Fruit fly (Drosophila melanogaster): ENCODE measurements around the gene CG10068.

Gene CG10068

DNA sequence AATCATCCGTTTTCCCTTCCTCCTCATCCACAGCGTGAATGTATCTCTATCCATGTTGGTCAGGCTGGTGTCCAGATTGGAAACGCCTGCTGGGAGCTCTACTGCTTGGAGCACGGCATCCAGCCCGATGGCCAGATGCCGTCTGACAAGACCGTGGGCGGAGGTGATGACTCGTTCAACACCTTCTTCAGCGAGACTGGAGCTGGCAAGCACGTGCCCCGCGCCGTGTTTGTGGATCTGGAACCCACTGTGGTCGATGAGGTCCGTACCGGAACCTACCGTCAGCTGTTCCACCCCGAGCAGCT, 40.7 kb downstream of the CG10068 start:
- TF ChIP-seq CG8478 (optimal IDR thresholded peaks at IDR 0.05) (no peak), usp (GFP tag; optimal IDR thresholded peaks at IDR 0.05) (no peak), Dll (optimal IDR thresholded peaks at IDR 0.05) (no peak), psq (optimal IDR thresholded peaks at IDR 0.05) (no peak), pan (optimal IDR thresholded peaks at IDR 0.05) (no peak), EcR (GFP tag; optimal IDR thresholded peaks at IDR 0.05) (no peak)

DNA sequence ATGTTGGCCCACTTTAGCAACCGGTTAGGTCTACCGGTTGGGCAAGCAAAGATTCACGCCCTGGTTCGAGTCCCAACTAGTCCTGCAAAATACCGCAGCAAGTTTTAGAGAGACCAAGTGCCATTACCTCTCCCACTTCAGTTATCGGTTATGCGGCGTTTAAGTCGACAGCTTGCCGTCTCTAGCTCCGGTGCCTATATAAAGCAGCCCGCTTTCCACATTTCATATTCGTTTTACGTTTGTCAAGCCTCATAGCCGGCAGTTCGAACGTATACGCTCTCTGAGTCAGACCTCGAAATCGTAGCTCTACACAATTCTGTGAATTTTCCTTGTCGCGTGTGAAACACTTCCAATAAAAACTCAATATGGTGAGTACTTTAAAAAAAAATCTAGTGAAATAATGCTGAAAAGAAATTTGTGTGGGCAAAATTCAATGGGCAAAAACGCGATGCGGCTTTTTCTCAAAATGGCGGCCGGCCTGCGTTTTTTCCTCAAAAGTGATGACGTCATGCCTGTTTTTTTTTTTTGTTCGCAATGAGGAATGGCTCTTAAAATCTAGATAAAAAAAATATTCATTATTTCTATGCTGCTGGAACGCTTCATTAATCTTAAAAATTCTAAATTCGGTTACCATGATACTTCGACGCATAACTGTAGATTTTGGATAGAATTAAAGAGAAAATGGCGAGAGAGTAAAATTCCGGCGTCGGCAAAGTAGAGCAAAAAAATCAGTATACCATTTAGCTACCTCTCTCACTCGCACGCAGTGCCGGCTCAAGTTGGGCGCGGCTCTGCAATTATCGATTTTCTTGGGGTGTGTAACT, 41.2 kb downstream of the CG10068 start, which contains the start of gene alphaTub84B:
alphaTub84B (plus strand) TSS at position 223 of the 824 bp plus-strand sequence.
- TF ChIP-seq usp (GFP tag; optimal IDR thresholded peaks at IDR 0.05) (no peak), Dll (optimal IDR thresholded peaks at IDR 0.05) (no peak), EcR (GFP tag; optimal IDR thresholded peaks at IDR 0.05) (no peak), psq (optimal IDR thresholded peaks at IDR 0.05) (no peak), pan (optimal IDR thresholded peaks at IDR 0.05) (no peak), CG8478 (optimal IDR thresholded peaks at IDR 0.05) (no peak)

DNA sequence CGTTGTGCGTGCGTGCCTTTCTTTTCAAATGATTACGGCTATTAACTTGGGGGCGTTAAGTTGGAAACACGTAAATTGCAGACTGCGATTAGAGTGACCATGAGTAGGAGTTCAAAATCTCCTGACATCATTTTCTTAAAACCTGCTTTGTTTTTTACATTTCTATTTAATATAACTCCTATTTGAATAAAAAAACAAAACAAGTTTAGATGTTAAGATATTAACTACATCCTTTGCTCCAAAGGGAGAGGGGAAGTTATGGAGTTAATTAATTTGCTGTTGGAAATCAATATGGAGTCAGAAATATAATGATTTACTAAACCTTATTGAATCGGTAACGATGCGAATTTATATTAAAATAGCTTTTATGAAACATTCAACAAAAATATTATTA, 41.8 kb downstream of the CG10068 start, which contains the start of gene Tailor:
Tailor (minus strand) TSS at position 101 of the 394 bp plus-strand sequence.
- TF ChIP-seq Dll (optimal IDR thresholded peaks at IDR 0.05) (no peak), CG8478 (optimal IDR thresholded peaks at IDR 0.05) (no peak), psq (optimal IDR thresholded peaks at IDR 0.05) (no peak), EcR (GFP tag; optimal IDR thresholded peaks at IDR 0.05) (no peak), pan (optimal IDR thresholded peaks at IDR 0.05) (no peak), usp (GFP tag; optimal IDR thresholded peaks at IDR 0.05) (no peak)

DNA sequence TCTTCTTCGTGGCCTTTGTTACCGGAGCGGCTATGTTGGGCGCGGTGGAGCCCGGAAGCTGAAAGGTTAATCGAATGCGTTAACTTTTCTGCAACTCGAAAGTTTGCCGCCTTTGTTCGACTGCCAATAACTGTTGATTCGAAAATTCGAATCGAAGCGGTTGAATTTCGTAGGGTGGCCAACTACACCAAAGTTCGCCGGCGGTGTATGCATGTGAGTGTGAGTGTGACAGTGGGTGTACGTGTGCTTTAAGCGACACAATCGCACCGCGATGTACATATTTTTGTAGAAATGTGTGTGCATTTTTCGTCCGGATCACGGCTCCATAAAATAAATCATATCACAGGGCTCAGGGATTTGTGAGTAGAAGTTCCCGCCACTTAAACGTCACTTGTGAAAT, 42.4 kb downstream of the CG10068 start:
- TF ChIP-seq psq (optimal IDR thresholded peaks at IDR 0.05) (no peak), EcR (GFP tag; optimal IDR thresholded peaks at IDR 0.05) (no peak), usp (GFP tag; optimal IDR thresholded peaks at IDR 0.05) (no peak), CG8478 (optimal IDR thresholded peaks at IDR 0.05) (no peak), Dll (optimal IDR thresholded peaks at IDR 0.05) (no peak), pan (optimal IDR thresholded peaks at IDR 0.05) (no peak)

DNA sequence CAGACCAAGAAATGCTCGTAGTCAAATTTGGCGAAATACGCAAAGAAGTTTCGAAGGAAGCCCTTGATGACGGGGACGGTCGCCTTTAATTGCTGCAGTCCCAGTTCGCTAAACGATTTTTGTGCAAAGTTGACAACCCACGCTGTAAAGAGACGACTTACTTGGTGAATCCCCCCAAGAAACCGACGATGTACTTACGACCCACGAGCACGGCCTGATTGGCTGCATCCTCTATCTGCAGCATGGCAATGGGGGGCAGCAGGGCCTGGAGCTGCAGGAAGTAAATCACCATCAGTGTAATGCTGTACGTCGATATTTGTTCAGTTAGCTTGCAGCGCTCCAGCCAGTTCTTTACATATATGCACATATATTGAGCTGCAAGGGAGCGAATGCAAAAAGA, 44.1 kb downstream of the CG10068 start:
- TF ChIP-seq psq (optimal IDR thresholded peaks at IDR 0.05) (no peak), pan (optimal IDR thresholded peaks at IDR 0.05) (no peak), usp (GFP tag; optimal IDR thresholded peaks at IDR 0.05) (no peak), EcR (GFP tag; optimal IDR thresholded peaks at IDR 0.05) (no peak), Dll (optimal IDR thresholded peaks at IDR 0.05) (no peak), CG8478 (optimal IDR thresholded peaks at IDR 0.05) (no peak)

DNA sequence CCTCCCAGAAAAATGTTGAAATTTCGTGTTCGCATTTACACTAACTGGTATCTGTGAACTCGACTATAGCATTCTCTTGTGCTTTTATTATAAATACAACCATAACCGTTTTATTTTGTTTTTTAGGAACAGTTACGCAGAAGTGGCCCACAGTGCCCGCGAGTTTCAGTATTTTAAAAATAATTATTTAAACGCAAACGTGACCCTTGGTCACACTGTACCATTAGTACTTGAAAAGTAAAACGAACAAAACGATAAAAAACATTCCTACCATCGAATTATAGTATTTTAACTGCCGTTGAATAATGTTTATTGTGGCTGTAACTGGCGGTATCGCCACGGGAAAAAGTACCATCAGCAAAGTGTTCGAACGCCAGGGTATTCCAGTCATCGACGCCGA, 45.9 kb downstream of the CG10068 start, which contains the start of gene Dpck:
Dpck (plus strand) TSS at position 211 of the 400 bp plus-strand sequence.
- TF ChIP-seq EcR (GFP tag; optimal IDR thresholded peaks at IDR 0.05) (no peak), pan (optimal IDR thresholded peaks at IDR 0.05) (no peak), usp (GFP tag; optimal IDR thresholded peaks at IDR 0.05) (no peak), psq (optimal IDR thresholded peaks at IDR 0.05) (no peak)

DNA sequence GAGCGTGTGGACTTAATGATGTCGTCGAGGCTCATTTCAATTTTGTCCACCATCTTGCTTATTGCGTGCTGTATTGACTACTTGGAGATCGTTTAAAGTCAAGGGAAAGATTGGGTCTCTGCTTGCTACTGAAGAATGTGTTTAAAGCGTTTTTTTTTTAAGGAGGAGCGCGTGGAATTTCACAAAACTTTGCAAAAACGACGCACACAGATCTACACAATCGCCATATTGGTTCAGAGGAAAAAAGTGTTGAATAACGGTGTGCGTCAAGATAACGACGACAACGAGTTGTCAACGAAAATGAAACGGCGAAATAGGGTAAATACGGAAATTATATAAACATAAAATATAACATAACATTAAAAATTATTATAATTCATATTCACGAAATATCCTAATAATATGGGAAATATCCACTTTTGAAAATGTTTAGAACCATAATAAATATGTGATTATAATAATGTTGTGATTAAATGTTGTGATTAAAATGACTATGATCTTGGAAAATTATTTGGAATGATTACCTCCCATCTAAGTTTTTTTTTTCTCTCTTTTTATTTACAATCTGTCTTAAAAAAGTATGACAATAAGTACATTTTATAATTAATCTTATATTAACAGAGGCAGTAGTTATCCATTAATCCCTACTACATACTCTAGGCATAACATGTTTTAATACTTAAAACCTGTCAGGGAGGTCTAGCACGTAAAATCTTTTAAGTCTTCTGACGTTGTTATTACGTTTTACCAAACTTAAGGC, 47.5 kb downstream of the CG10068 start, which contains the start of gene Ref1:
Ref1 (minus strand) TSS at position 231 of the 760 bp plus-strand sequence.
- TF ChIP-seq pan (optimal IDR thresholded peaks at IDR 0.05) (no peak), Dll (optimal IDR thresholded peaks at IDR 0.05) (no peak), psq (optimal IDR thresholded peaks at IDR 0.05) (no peak), EcR (GFP tag; optimal IDR thresholded peaks at IDR 0.05) (no peak), CG8478 (optimal IDR thresholded peaks at IDR 0.05) (no peak), usp (GFP tag; optimal IDR thresholded peaks at IDR 0.05) (no peak)

DNA sequence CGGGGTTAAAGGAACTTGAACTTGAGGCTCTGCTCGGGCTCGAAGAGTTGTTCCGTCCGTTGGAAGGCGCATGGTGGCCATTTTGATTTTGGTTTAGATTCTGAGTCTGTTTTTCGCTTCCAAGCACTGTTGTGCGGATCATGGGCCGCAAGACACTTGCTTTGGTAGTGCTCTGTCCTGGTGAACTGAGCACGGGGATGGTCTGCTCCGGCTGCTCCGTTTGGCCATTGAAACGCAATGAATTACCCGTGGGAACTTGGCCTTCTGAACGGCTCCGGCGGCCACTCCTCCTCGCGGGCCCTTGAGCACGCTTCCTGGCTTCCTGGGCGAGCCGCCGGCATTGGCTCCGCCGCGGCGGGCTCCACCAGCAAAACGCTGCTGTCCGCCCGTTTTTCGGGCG, 48.1 kb downstream of the CG10068 start:
- no peak for TF ChIP-seq psq (optimal IDR thresholded peaks at IDR 0.05)
- TF ChIP-seq CG8478 (optimal IDR thresholded peaks at IDR 0.05): no peak
- no peak for TF ChIP-seq pan (optimal IDR thresholded peaks at IDR 0.05)
- no peak for TF ChIP-seq usp (GFP tag; optimal IDR thresholded peaks at IDR 0.05)
- TF ChIP-seq Dll (optimal IDR thresholded peaks at IDR 0.05): no peak
- TF ChIP-seq EcR (GFP tag; optimal IDR thresholded peaks at IDR 0.05): no peak

DNA sequence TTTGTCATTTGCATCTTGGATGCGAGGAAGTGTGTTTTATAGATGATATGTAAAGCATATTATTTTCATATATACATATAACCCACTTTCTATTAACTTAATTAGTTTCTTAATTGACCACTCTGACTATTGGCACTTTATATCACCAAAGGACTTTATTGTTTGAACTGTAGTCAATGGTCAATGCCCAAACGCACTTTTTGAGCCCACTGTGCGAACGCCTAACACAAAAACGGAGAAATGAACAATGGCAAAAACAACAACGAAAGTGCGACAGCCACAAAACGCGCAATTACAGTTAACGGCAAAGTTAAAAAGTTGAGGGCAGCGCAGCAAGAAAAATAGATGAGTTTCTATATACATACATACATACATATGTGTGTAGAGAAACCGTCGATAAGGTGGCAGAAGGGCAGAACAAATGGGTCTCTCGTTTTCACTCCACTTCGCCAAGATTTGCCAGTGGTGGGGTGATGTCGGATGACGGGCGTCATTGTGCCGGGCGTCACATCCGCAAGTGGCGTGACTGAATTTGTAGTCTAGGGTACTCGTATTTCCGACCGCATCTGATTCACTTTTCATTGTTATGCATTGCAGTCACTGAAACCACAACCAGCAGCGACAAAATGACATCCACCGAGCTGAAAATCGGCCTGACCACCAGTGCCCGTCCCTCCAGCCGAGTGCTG, 51.4 kb downstream of the CG10068 start:
- TF ChIP-seq usp (GFP tag; optimal IDR thresholded peaks at IDR 0.05) (no peak), EcR (GFP tag; optimal IDR thresholded peaks at IDR 0.05) (no peak), CG8478 (optimal IDR thresholded peaks at IDR 0.05) (no peak), Dll (optimal IDR thresholded peaks at IDR 0.05) (no peak)
